Worm (Caenorhabditis elegans) whole organism, L3 larva: ENCODE measurements around the gene C18H7.4.

ENCODE experiments used
- R02D3.7 ChIP-seq: fragments of 150-350 bp; optimal IDR thresholded peaks from 2 replicates; lab custom pipeline; 2014; ENCODE audit warnings: missing biosample characterization, missing genetic modification characterization
- ZK546.5 ChIP-seq: sonication (generic microtip); optimal IDR thresholded peaks from 2 replicates; lab custom pipeline; 2017; ENCODE audit warnings: missing biosample characterization, missing genetic modification characterization
- aly-2 ChIP-seq: fragments of 150-350 bp; optimal IDR thresholded peaks from 2 replicates; lab custom pipeline; 2014; ENCODE audit warnings: missing biosample characterization, missing genetic modification characterization
- ama-1 ChIP-seq: fragments of 150-350 bp; optimal IDR thresholded peaks from 2 replicates; lab custom pipeline; 2018
- ceh-16 ChIP-seq: sonication (generic microtip); optimal IDR thresholded peaks from 2 replicates; lab custom pipeline; 2017; ENCODE audit warnings: missing biosample characterization, missing genetic modification characterization
- ceh-28 ChIP-seq: fragments of 150-350 bp; optimal IDR thresholded peaks from 2 replicates; lab custom pipeline; 2014; ENCODE audit warnings: missing biosample characterization, missing genetic modification reagents, missing genetic modification characterization
- ceh-82 ChIP-seq: fragments of 150-350 bp; optimal IDR thresholded peaks from 2 replicates; lab custom pipeline; 2014; ENCODE audit warnings: missing biosample characterization, missing genetic modification characterization
- ceh-9 ChIP-seq: sonication (generic microtip); optimal IDR thresholded peaks from 2 replicates; lab custom pipeline; 2018; ENCODE audit warnings: missing biosample characterization, missing genetic modification characterization
- daf-12 ChIP-seq: fragments of 150-350 bp; optimal IDR thresholded peaks from 2 replicates; lab custom pipeline; 2014; ENCODE audit warnings: missing biosample characterization, missing genetic modification reagents, missing genetic modification characterization
- egl-27 ChIP-seq: sonication (generic microtip); optimal IDR thresholded peaks from 4 replicates; lab custom pipeline; 2017; ENCODE audit warnings: missing biosample characterization, missing genetic modification reagents, missing genetic modification characterization
- egl-5 ChIP-seq: fragments of 150-350 bp; optimal IDR thresholded peaks from 2 replicates; lab custom pipeline; 2017; ENCODE audit warnings: missing biosample characterization, missing genetic modification reagents, missing genetic modification characterization, inconsistent platforms
- elt-1 ChIP-seq: fragments of 150-350 bp; optimal IDR thresholded peaks from 2 replicates; lab custom pipeline; 2014; ENCODE audit warnings: missing biosample characterization, missing genetic modification characterization
- elt-2 ChIP-seq: sonication (generic microtip); optimal IDR thresholded peaks from 2 replicates; lab custom pipeline; 2016; ENCODE audit warnings: missing genetic modification reagents, mild to moderate bottlenecking, missing genetic modification characterization, missing compliant biosample characterization
- elt-3 ChIP-seq, 3 experiments: fragments of 150-350 bp in 1 of 3; sonication (generic microtip) in 2 of 3; optimal IDR thresholded peaks; 2 replicates in 2 of 3; 4 replicates in 1 of 3; lab custom pipeline; 2014 to 2017; ENCODE audit warnings: missing biosample characterization in 3 of 3, missing genetic modification characterization in 3 of 3
- eor-1 ChIP-seq, 2 experiments: fragments of 150-350 bp; optimal IDR thresholded peaks; 2 replicates each; lab custom pipeline; 2014 to 2018; ENCODE audit warnings: missing biosample characterization in 2 of 2, missing genetic modification characterization in 2 of 2
- fkh-10 ChIP-seq: sonication (generic microtip); optimal IDR thresholded peaks from 2 replicates; lab custom pipeline; 2017; ENCODE audit warnings: missing biosample characterization, missing genetic modification reagents, missing genetic modification characterization
- fkh-2 ChIP-seq: fragments of 150-350 bp; optimal IDR thresholded peaks from 2 replicates; lab custom pipeline; 2014; ENCODE audit warnings: missing biosample characterization, missing genetic modification reagents, missing genetic modification characterization
- fos-1 ChIP-seq: fragments of 150-350 bp; optimal IDR thresholded peaks from 2 replicates; lab custom pipeline; 2014; ENCODE audit warnings: missing biosample characterization, missing genetic modification characterization
- hmg-11 ChIP-seq: sonication (generic microtip); optimal IDR thresholded peaks from 2 replicates; lab custom pipeline; 2016; ENCODE audit warnings: missing genetic modification characterization, missing compliant biosample characterization
- jun-1 ChIP-seq: fragments of 150-350 bp; optimal IDR thresholded peaks from 2 replicates; lab custom pipeline; 2014; ENCODE audit warnings: missing biosample characterization, missing genetic modification reagents, missing genetic modification characterization
- lin-15B ChIP-seq: fragments of 150-350 bp; optimal IDR thresholded peaks from 2 replicates; lab custom pipeline; 2014; ENCODE audit warnings: missing biosample characterization, missing genetic modification characterization
- lin-39 ChIP-seq: fragments of 150-350 bp; optimal IDR thresholded peaks from 2 replicates; lab custom pipeline; 2018; ENCODE audit warnings: missing biosample characterization, missing genetic modification reagents, missing genetic modification characterization
- lsy-12 ChIP-seq: sonication (generic microtip); optimal IDR thresholded peaks from 2 replicates; lab custom pipeline; 2016; ENCODE audit warnings: mild to moderate bottlenecking, missing genetic modification characterization, missing compliant biosample characterization
- mdl-1 ChIP-seq: fragments of 150-350 bp; optimal IDR thresholded peaks from 2 replicates; lab custom pipeline; 2014; ENCODE audit warnings: missing biosample characterization, missing genetic modification characterization
- mml-1 ChIP-seq: fragments of 150-350 bp; sonication (generic microtip); optimal IDR thresholded peaks from 3 replicates; lab custom pipeline; 2014; ENCODE audit warnings: missing biosample characterization, missing genetic modification characterization
- nfya-1 ChIP-seq: sonication (generic microtip); optimal IDR thresholded peaks from 2 replicates; lab custom pipeline; 2017; ENCODE audit warnings: missing genetic modification characterization, mild to moderate bottlenecking, missing compliant biosample characterization, antibody characterized with exemption, moderate library complexity; ENCODE audit not compliant: insufficient read depth
- nhr-11 ChIP-seq: fragments of 150-350 bp; optimal IDR thresholded peaks from 2 replicates; lab custom pipeline; 2014; ENCODE audit warnings: missing biosample characterization, missing genetic modification characterization
- nhr-12 ChIP-seq: fragments of 150-350 bp; optimal IDR thresholded peaks from 2 replicates; lab custom pipeline; 2014; ENCODE audit warnings: missing biosample characterization, missing genetic modification characterization
- nhr-23 ChIP-seq: fragments of 150-350 bp; optimal IDR thresholded peaks from 2 replicates; lab custom pipeline; 2014; ENCODE audit warnings: missing biosample characterization, missing genetic modification reagents, missing genetic modification characterization
- nhr-237 ChIP-seq: fragments of 150-350 bp; optimal IDR thresholded peaks from 2 replicates; lab custom pipeline; 2014; ENCODE audit warnings: missing biosample characterization, missing genetic modification characterization
- nhr-25 ChIP-seq: sonication (generic microtip); optimal IDR thresholded peaks from 2 replicates; lab custom pipeline; 2017; ENCODE audit warnings: missing biosample characterization, missing genetic modification characterization
- nhr-28 ChIP-seq: fragments of 150-350 bp; optimal IDR thresholded peaks from 2 replicates; lab custom pipeline; 2014; ENCODE audit warnings: missing biosample characterization, missing genetic modification characterization
- nhr-43 ChIP-seq: sonication (generic microtip); optimal IDR thresholded peaks from 2 replicates; lab custom pipeline; 2016; ENCODE audit warnings: mild to moderate bottlenecking, missing genetic modification characterization, missing compliant biosample characterization; ENCODE audit not compliant: poor library complexity, severe bottlenecking
- nhr-67 ChIP-seq: fragments of 150-350 bp; optimal IDR thresholded peaks from 2 replicates; lab custom pipeline; 2014; ENCODE audit warnings: missing biosample characterization, missing genetic modification characterization
- nhr-76 ChIP-seq: fragments of 150-350 bp; sonication (generic microtip); optimal IDR thresholded peaks from 5 replicates; lab custom pipeline; 2014; ENCODE audit warnings: missing biosample characterization, missing genetic modification characterization
- nhr-77 ChIP-seq: fragments of 150-350 bp; optimal IDR thresholded peaks from 2 replicates; lab custom pipeline; 2014; ENCODE audit warnings: missing biosample characterization, missing genetic modification characterization
- pha-4 ChIP-seq: fragments of 150-350 bp; optimal IDR thresholded peaks from 2 replicates; lab custom pipeline; 2014; ENCODE audit warnings: missing biosample characterization, missing genetic modification reagents, missing genetic modification characterization
- pqm-1 ChIP-seq: fragments of 150-350 bp; optimal IDR thresholded peaks from 2 replicates; lab custom pipeline; 2017; ENCODE audit warnings: missing biosample characterization, missing genetic modification characterization, inconsistent platforms
- sea-2 ChIP-seq: fragments of 150-350 bp; sonication (generic microtip); optimal IDR thresholded peaks from 4 replicates; lab custom pipeline; 2014; ENCODE audit warnings: missing biosample characterization, missing genetic modification reagents, missing genetic modification characterization
- skn-1 ChIP-seq: fragments of 150-350 bp; optimal IDR thresholded peaks from 2 replicates; lab custom pipeline; 2014; ENCODE audit warnings: missing biosample characterization, missing genetic modification characterization
- snpc-4 ChIP-seq: fragments of 150-350 bp; optimal IDR thresholded peaks from 2 replicates; lab custom pipeline; 2014; ENCODE audit warnings: missing biosample characterization, missing genetic modification characterization
- tbx-2 ChIP-seq: sonication (generic microtip); optimal IDR thresholded peaks from 2 replicates; lab custom pipeline; 2016; ENCODE audit warnings: mild to moderate bottlenecking, missing genetic modification characterization, missing compliant biosample characterization
- unc-39 ChIP-seq: sonication (generic microtip); optimal IDR thresholded peaks from 4 replicates; lab custom pipeline; 2017; ENCODE audit warnings: missing biosample characterization, missing genetic modification characterization
- unc-62 ChIP-seq: fragments of 150-350 bp; sonication (generic microtip); optimal IDR thresholded peaks from 4 replicates; lab custom pipeline; 2014; ENCODE audit warnings: missing biosample characterization, missing genetic modification reagents, missing genetic modification characterization
- zag-1 ChIP-seq: fragments of 150-350 bp; optimal IDR thresholded peaks from 2 replicates; lab custom pipeline; 2014; ENCODE audit warnings: missing biosample characterization, missing genetic modification characterization
- ztf-11 ChIP-seq: fragments of 150-350 bp; optimal IDR thresholded peaks from 2 replicates; lab custom pipeline; 2014; ENCODE audit warnings: missing biosample characterization, missing genetic modification characterization
- ztf-4 ChIP-seq: fragments of 150-350 bp; optimal IDR thresholded peaks from 2 replicates; lab custom pipeline; 2014; ENCODE audit warnings: missing biosample characterization, missing genetic modification characterization

C18H7.4 gene

ce11 chrIV:619766-620165, 26.6 kb downstream of the C18H7.4 start:
- TF ChIP-seq sea-2 (no peak), lin-15B (tag; lab: Kevin White, UChicago) (no peak), eor-1 (tag; optimal IDR thresholded peaks at IDR 0.05; lab: Kevin White, UChicago) (no peak), nhr-77 (no peak), nhr-11 (no peak), mdl-1 (no peak), ceh-82 (tag; lab: Kevin White, UChicago) (no peak), unc-39 (tag; lab: Kevin White, UChicago) (no peak), fkh-2 (tag; lab: Kevin White, UChicago) (no peak), pqm-1 (no peak), lin-39 (tag; lab: Kevin White, UChicago) (no peak), nhr-23 (tag; lab: Kevin White, UChicago) (no peak), R02D3.7 (tag; lab: Kevin White, UChicago) (no peak), egl-27 (tag; lab: Kevin White, UChicago) (no peak), unc-62 (GFP tag; lab: Kevin White, UChicago) (no peak), nhr-25 (tag; lab: Kevin White, UChicago) (no peak)

DNA sequence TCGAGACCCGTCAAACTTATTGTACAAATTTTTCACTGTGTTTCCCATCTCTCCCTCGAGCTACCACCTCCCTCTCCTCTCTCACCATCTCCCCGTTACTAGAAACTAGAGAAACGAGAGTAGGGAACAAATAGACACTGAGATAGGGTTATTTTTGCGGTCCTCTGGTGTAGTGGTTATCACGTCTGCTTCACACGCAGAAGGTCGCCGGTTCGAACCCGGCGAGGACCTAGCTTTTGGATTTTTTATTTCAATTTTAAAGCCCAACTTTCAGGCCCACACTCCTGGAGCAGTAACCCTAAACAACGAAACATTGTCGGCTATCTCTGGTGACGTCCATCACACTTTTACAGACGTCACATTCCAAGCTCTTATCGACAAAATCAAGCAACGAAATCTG, 27.2 kb downstream of the C18H7.4 start:
- TF ChIP-seq daf-12 (tag; lab: Kevin White, UChicago) (no peak), nfya-1 (tag; lab: Kevin White, UChicago) (peak; percentile 50), pqm-1 (peak; percentile 33), nhr-28 (no peak), nhr-43 (tag; lab: Kevin White, UChicago) (no peak), ztf-11 (tag; lab: Kevin White, UChicago) (no peak), nhr-67 (tag; lab: Kevin White, UChicago) (no peak), ama-1 (lab: Kevin White, UChicago) (no peak), tbx-2 (tag; lab: Kevin White, UChicago) (peak; percentile 10), lsy-12 (tag; lab: Kevin White, UChicago) (peak; percentile 53), ZK546.5 (tag; lab: Kevin White, UChicago) (no peak), nhr-25 (tag; lab: Kevin White, UChicago) (no peak), egl-27 (tag; lab: Kevin White, UChicago) (peak; percentile 70), nhr-77 (no peak), eor-1 (tag; optimal IDR thresholded peaks at IDR 0.05; lab: Kevin White, UChicago) (no peak), fos-1 (no peak), elt-3 (tag; optimal IDR thresholded peaks at IDR 0.05; lab: Kevin White, UChicago) (no peak), ceh-16 (tag; lab: Kevin White, UChicago) (no peak), pha-4 (tag; lab: Kevin White, UChicago) (no peak), aly-2 (no peak), ceh-28 (tag; lab: Kevin White, UChicago) (no peak), sea-2 (no peak), elt-2 (tag; lab: Kevin White, UChicago) (peak; percentile 26), nhr-12 (tag; lab: Kevin White, UChicago) (no peak), jun-1 (tag; lab: Kevin White, UChicago) (no peak), egl-5 (tag; lab: Kevin White, UChicago) (no peak), unc-39 (tag; lab: Kevin White, UChicago) (no peak), lin-15B (tag; lab: Kevin White, UChicago) (peak; percentile 51), ceh-9 (tag; lab: Kevin White, UChicago) (no peak), ztf-4 (no peak), mml-1 (tag; lab: Kevin White, UChicago) (no peak), ceh-82 (tag; lab: Kevin White, UChicago) (no peak), elt-1 (tag; lab: Kevin White, UChicago) (no peak), R02D3.7 (tag; lab: Kevin White, UChicago) (no peak), nhr-76 (tag; lab: Kevin White, UChicago) (no peak), fkh-10 (no peak), zag-1 (no peak), hmg-11 (tag; lab: Kevin White, UChicago) (peak; percentile 82), nhr-237 (tag; lab: Kevin White, UChicago) (no peak), unc-62 (GFP tag; lab: Kevin White, UChicago) (no peak), lin-39 (tag; lab: Kevin White, UChicago) (peak; percentile 58), snpc-4 (tag; lab: Kevin White, UChicago) (no peak), skn-1 (tag; lab: Kevin White, UChicago) (peak; percentile 14), nhr-11 (no peak)
